Fruit fly (Drosophila melanogaster) whole organism: ENCODE results near the gene spel1.

Experiments
- CG8478 ChIP-seq: fragments of >200 bp; optimal IDR thresholded peaks from 2 replicates; lab custom pipeline; 2018; ENCODE audit warnings: inconsistent platforms
- Dll ChIP-seq: fragments of >200 bp; optimal IDR thresholded peaks from 2 replicates; lab custom pipeline; 2017
- pan ChIP-seq: fragments of >200 bp; optimal IDR thresholded peaks from 2 replicates; lab custom pipeline; 2017
- psq ChIP-seq: fragments of >200 bp; optimal IDR thresholded peaks from 2 replicates; lab custom pipeline; 2017

DNA sequence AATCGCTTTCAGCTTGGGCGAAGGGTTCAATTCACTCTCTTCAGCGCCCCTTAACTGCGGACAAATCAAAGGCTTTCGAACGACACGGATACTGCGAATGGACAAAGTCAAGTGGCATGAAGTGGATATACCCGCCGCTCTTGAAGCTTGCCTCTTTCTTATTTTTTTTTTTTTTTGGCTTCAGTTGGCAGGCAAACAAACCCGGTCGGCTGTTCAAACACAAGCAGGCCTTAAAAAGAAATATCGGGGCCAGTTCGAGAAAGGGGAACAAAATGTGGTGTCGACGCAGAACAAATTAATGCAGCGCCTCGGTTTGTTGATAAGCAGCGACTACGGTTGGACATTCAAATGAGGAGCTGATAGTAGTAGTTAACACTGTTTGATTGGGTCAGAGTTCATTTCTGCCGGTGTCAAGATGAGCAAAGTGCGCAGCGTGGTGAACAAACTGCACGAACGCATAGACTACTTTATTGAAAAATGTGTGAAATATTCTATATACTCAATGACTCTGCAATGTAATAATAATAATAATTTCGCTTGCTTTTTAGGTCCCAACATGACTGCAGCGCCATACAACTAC is 5.0 kb upstream of the spel1 start:
- TF ChIP-seq psq = no peak
- no peak for TF ChIP-seq CG8478 (lab: Kevin White, UChicago)
- no peak for TF ChIP-seq Dll (lab: Kevin White, UChicago)
- no peak for TF ChIP-seq pan (lab: Kevin White, UChicago)
